Worm (Caenorhabditis elegans) whole organism, L4 larva: Measurements from ENCODE around the gene C29A12.1.

Source experiments
- F49E8.2 ChIP-seq: sonication (generic microtip); optimal IDR thresholded peaks from 2 replicates; lab custom pipeline; 2016; ENCODE audit warnings: missing compliant biosample characterization, mild to moderate bottlenecking, missing genetic modification characterization, borderline replicate concordance
- R02D3.7 ChIP-seq: fragments of 150-350 bp; sonication (generic microtip); optimal IDR thresholded peaks from 3 replicates; lab custom pipeline; 2014; ENCODE audit warnings: missing biosample characterization, missing genetic modification characterization
- T26A8.4 ChIP-seq: fragments of 200-800 bp; sonication (Bioruptor generic); IDR thresholded peaks from 2 replicates; pipeline ENCODE4 v1.3.6; 2022; ENCODE audit warnings: missing genetic modification characterization, missing compliant biosample characterization
- Y48G9A.11 ChIP-seq: fragments of 200-800 bp; sonication (Bioruptor generic); IDR thresholded peaks from 2 replicates; pipeline ENCODE4 v1.3.6; 2022; ENCODE audit warnings: missing genetic modification reagents, missing genetic modification characterization, missing compliant biosample characterization
- Y5F2A.4 ChIP-seq: fragments of 200-800 bp; sonication (Bioruptor generic); optimal IDR thresholded peaks from 2 replicates; lab custom pipeline; 2018; ENCODE audit warnings: mild to moderate bottlenecking, missing genetic modification characterization, missing compliant biosample characterization
- Y75B8A.6 ChIP-seq: fragments of 200-800 bp; sonication (Bioruptor generic); IDR thresholded peaks from 2 replicates; pipeline ENCODE4 v1.3.6; 2022; ENCODE audit warnings: missing genetic modification reagents, missing genetic modification characterization, missing compliant biosample characterization
- aha-1 ChIP-seq: fragments of 150-350 bp; peaks from one replicate; lab custom pipeline; 2014; ENCODE audit warnings: missing biosample characterization, missing genetic modification characterization
- ama-1 ChIP-seq: fragments of 150-350 bp; optimal IDR thresholded peaks from 2 replicates; lab custom pipeline; 2014; ENCODE audit warnings: inconsistent platforms, mixed read lengths
- ceh-62 ChIP-seq: sonication (generic microtip); optimal IDR thresholded peaks from 2 replicates; lab custom pipeline; 2017; ENCODE audit warnings: missing biosample characterization, missing genetic modification characterization
- ceh-82 ChIP-seq: sonication (generic microtip); optimal IDR thresholded peaks from 2 replicates; lab custom pipeline; 2017; ENCODE audit warnings: missing biosample characterization, missing genetic modification characterization
- ctbp-1 ChIP-seq: fragments of 200-800 bp; sonication (Bioruptor generic); IDR thresholded peaks from 2 replicates; pipeline ENCODE4 v1.3.6; 2022; ENCODE audit warnings: missing genetic modification reagents, missing genetic modification characterization, missing compliant biosample characterization
- daf-12 ChIP-seq: fragments of 150-350 bp; optimal IDR thresholded peaks from 2 replicates; lab custom pipeline; 2014; ENCODE audit warnings: missing biosample characterization, missing genetic modification reagents, missing genetic modification characterization
- daf-8 ChIP-seq: fragments of 200-800 bp; sonication (Bioruptor generic); IDR thresholded peaks from 2 replicates; pipeline ENCODE4 v1.3.6; 2022; ENCODE audit warnings: missing genetic modification characterization, missing compliant biosample characterization
- dmd-9 ChIP-seq: fragments of 200-800 bp; sonication (Bioruptor generic); IDR thresholded peaks from 2 replicates; pipeline ENCODE4 v1.3.6; 2022; ENCODE audit warnings: missing genetic modification reagents, missing genetic modification characterization, missing compliant biosample characterization
- egl-43 ChIP-seq: fragments of 200-800 bp; sonication (Bioruptor generic); IDR thresholded peaks from 2 replicates; pipeline ENCODE4 v1.3.6; 2022; ENCODE audit warnings: missing genetic modification reagents, missing genetic modification characterization, missing compliant biosample characterization
- fos-1 ChIP-seq: fragments of 150-350 bp; optimal IDR thresholded peaks from 2 replicates; lab custom pipeline; 2014; ENCODE audit warnings: missing biosample characterization, missing genetic modification characterization
- gei-8 ChIP-seq: fragments of 200-800 bp; sonication (Bioruptor generic); optimal IDR thresholded peaks from 2 replicates; lab custom pipeline; 2018; ENCODE audit warnings: mild to moderate bottlenecking, missing genetic modification characterization, missing compliant biosample characterization
- hif-1 ChIP-seq, 2 experiments: sonication (generic microtip); optimal IDR thresholded peaks; 2 replicates each; lab custom pipeline; 2016 to 2017; ENCODE audit warnings: missing compliant biosample characterization in 2 of 2, missing genetic modification characterization in 2 of 2, missing genetic modification reagents in 2 of 2, missing genotype in 2 of 2, mild to moderate bottlenecking in 1 of 2
- hlh-11 ChIP-seq: fragments of 200-800 bp; sonication (Bioruptor generic); optimal IDR thresholded peaks from 2 replicates; lab custom pipeline; 2018; ENCODE audit warnings: mild to moderate bottlenecking, missing genetic modification characterization, missing compliant biosample characterization
- hlh-30 ChIP-seq: sonication (generic microtip); optimal IDR thresholded peaks from 2 replicates; lab custom pipeline; 2017; ENCODE audit warnings: antibody characterized with exemption, mild to moderate bottlenecking, missing genetic modification characterization, missing compliant biosample characterization; ENCODE audit not compliant: insufficient read depth
- lim-7 ChIP-seq: fragments of 200-800 bp; sonication (Bioruptor generic); IDR thresholded peaks from 2 replicates; pipeline ENCODE4 v1.3.6; 2022; ENCODE audit warnings: missing genetic modification characterization, missing compliant biosample characterization
- lin-1 ChIP-seq: fragments of 200-800 bp; sonication (Bioruptor generic); IDR thresholded peaks from 2 replicates; pipeline ENCODE4 v1.3.6; 2022; ENCODE audit warnings: missing genetic modification reagents, missing genetic modification characterization, missing compliant biosample characterization
- lin-13 ChIP-seq: fragments of 150-350 bp; optimal IDR thresholded peaks from 2 replicates; lab custom pipeline; 2014; ENCODE audit warnings: missing biosample characterization, missing genetic modification reagents, missing genetic modification characterization
- lin-29 ChIP-seq: fragments of 200-800 bp; sonication (Bioruptor generic); IDR thresholded peaks from 2 replicates; pipeline ENCODE4 v1.3.6; 2022; ENCODE audit warnings: missing genetic modification reagents, missing genetic modification characterization, missing compliant biosample characterization
- lin-39 ChIP-seq: fragments of 150-350 bp; optimal IDR thresholded peaks from 2 replicates; lab custom pipeline; 2014; ENCODE audit warnings: missing biosample characterization, missing genetic modification reagents, missing genetic modification characterization
- lsy-2 ChIP-seq, 2 experiments: fragments of 150-350 bp in 1 of 2; sonication (generic microtip) in 1 of 2; optimal IDR thresholded peaks; 2 replicates each; lab custom pipeline; 2014 to 2017; ENCODE audit warnings: missing biosample characterization in 2 of 2, missing genetic modification characterization in 2 of 2
- madf-5 ChIP-seq, 2 experiments: fragments of 200-800 bp; sonication (Bioruptor generic); IDR thresholded peaks; 2 replicates each; pipeline ENCODE4 v1.3.6; 2022; ENCODE audit warnings: missing compliant biosample characterization in 2 of 2, missing genetic modification characterization in 2 of 2
- mdt-29 ChIP-seq: fragments of 200-800 bp; sonication (Bioruptor generic); IDR thresholded peaks from 2 replicates; pipeline ENCODE4 v1.3.6; 2022; ENCODE audit warnings: missing genetic modification reagents, missing genetic modification characterization, missing compliant biosample characterization
- mep-1 ChIP-seq: fragments of 150-350 bp; sonication (generic microtip); optimal IDR thresholded peaks from 3 replicates; lab custom pipeline; 2014; ENCODE audit warnings: missing biosample characterization, missing genetic modification characterization
- mes-2 ChIP-seq: sonication (generic microtip); optimal IDR thresholded peaks from 2 replicates; lab custom pipeline; 2016; ENCODE audit warnings: missing genotype, mild to moderate bottlenecking, missing genetic modification characterization, missing compliant biosample characterization; ENCODE audit not compliant: poor library complexity, severe bottlenecking
- mxl-2 ChIP-seq: fragments of 200-800 bp; sonication (Bioruptor generic); conservative IDR thresholded peaks from 2 replicates; pipeline ENCODE4 v1.3.6; 2022; ENCODE audit warnings: missing genetic modification reagents, missing genetic modification characterization, missing compliant biosample characterization
- mxl-3 ChIP-seq: fragments of 200-800 bp; sonication (Bioruptor generic); optimal IDR thresholded peaks from 2 replicates; lab custom pipeline; 2018; ENCODE audit warnings: mild to moderate bottlenecking, missing genetic modification characterization, missing compliant biosample characterization
- nhr-10 ChIP-seq: fragments of 150-350 bp; optimal IDR thresholded peaks from 2 replicates; lab custom pipeline; 2014; ENCODE audit warnings: missing biosample characterization, missing genetic modification characterization
- nhr-11 ChIP-seq: fragments of 150-350 bp; optimal IDR thresholded peaks from 2 replicates; lab custom pipeline; 2014; ENCODE audit warnings: missing biosample characterization, missing genetic modification characterization
- nhr-111 ChIP-seq: fragments of 200-800 bp; sonication (Bioruptor generic); optimal IDR thresholded peaks from 2 replicates; lab custom pipeline; 2018; ENCODE audit warnings: mild to moderate bottlenecking, missing genetic modification characterization, missing compliant biosample characterization
- nhr-237 ChIP-seq: sonication (generic microtip); optimal IDR thresholded peaks from 2 replicates; lab custom pipeline; 2017; ENCODE audit warnings: missing biosample characterization, missing genetic modification characterization
- nhr-25 ChIP-seq: sonication (generic microtip); optimal IDR thresholded peaks from 2 replicates; lab custom pipeline; 2017; ENCODE audit warnings: missing genetic modification characterization, mild to moderate bottlenecking, missing compliant biosample characterization, antibody characterized with exemption, moderate library complexity, borderline replicate concordance; ENCODE audit not compliant: insufficient read depth
- nhr-28 ChIP-seq: fragments of 150-350 bp; optimal IDR thresholded peaks from 2 replicates; lab custom pipeline; 2014; ENCODE audit warnings: missing biosample characterization, missing genetic modification characterization
- nhr-42 ChIP-seq: fragments of 200-800 bp; sonication (Bioruptor generic); IDR thresholded peaks from 2 replicates; pipeline ENCODE4 v1.3.6; 2022; ENCODE audit warnings: missing genetic modification characterization, missing compliant biosample characterization
- nhr-76 ChIP-seq: fragments of 150-350 bp; optimal IDR thresholded peaks from 2 replicates; lab custom pipeline; 2014; ENCODE audit warnings: missing biosample characterization, missing genetic modification characterization
- nhr-77 ChIP-seq: fragments of 150-350 bp; optimal IDR thresholded peaks from 2 replicates; lab custom pipeline; 2014; ENCODE audit warnings: missing biosample characterization, missing genetic modification characterization
- pha-4 ChIP-seq, 2 experiments: fragments of 150-350 bp in 1 of 2; fragments of 200-800 bp in 1 of 2; sonication (Bioruptor generic) in 1 of 2; IDR thresholded peaks in 1 of 2; optimal IDR thresholded peaks in 1 of 2; 2 replicates each; pipeline versions ENCODE4 v1.3.6 to Lab custom; 2014 to 2022; ENCODE audit warnings: missing genetic modification characterization in 2 of 2, missing genetic modification reagents in 2 of 2, missing biosample characterization in 1 of 2, missing compliant biosample characterization in 1 of 2
- php-3 ChIP-seq: fragments of 200-800 bp; sonication (Bioruptor generic); IDR thresholded peaks from 2 replicates; pipeline ENCODE4 v1.3.6; 2022; ENCODE audit warnings: missing genetic modification reagents, missing genetic modification characterization, missing compliant biosample characterization
- pqm-1 ChIP-seq: sonication (generic microtip); optimal IDR thresholded peaks from 2 replicates; lab custom pipeline; 2017; ENCODE audit warnings: missing biosample characterization, missing genetic modification characterization
- skn-1 ChIP-seq: fragments of 150-350 bp; optimal IDR thresholded peaks from 2 replicates; lab custom pipeline; 2014; ENCODE audit warnings: missing biosample characterization, missing genetic modification characterization
- snpc-4 ChIP-seq: fragments of 150-350 bp; optimal IDR thresholded peaks from 2 replicates; lab custom pipeline; 2014; ENCODE audit warnings: missing biosample characterization, missing genetic modification characterization
- spr-3 ChIP-seq: fragments of 200-800 bp; sonication (Bioruptor generic); optimal IDR thresholded peaks from 2 replicates; lab custom pipeline; 2018; ENCODE audit warnings: mild to moderate bottlenecking, missing genetic modification characterization, missing compliant biosample characterization
- unc-39 ChIP-seq: sonication (generic microtip); optimal IDR thresholded peaks from 2 replicates; lab custom pipeline; 2017; ENCODE audit warnings: missing biosample characterization, missing genetic modification characterization
- unc-62 ChIP-seq, 3 experiments: fragments of 150-350 bp in 1 of 3; sonication (generic microtip); optimal IDR thresholded peaks in 2 of 3; peaks in 1 of 3; 1 replicate in 1 of 3; 2 replicates in 2 of 3; lab custom pipeline; 2014 to 2017; ENCODE audit warnings: missing biosample characterization in 3 of 3, missing genetic modification characterization in 3 of 3, missing genetic modification reagents in 3 of 3, missing genotype in 1 of 3
- vab-7 ChIP-seq: fragments of 200-800 bp; sonication (Bioruptor generic); IDR thresholded peaks from 2 replicates; pipeline ENCODE4 v1.3.6; 2022; ENCODE audit warnings: missing genetic modification reagents, missing genetic modification characterization, missing compliant biosample characterization
- zip-11 ChIP-seq: fragments of 200-800 bp; sonication (Bioruptor generic); IDR thresholded peaks from 2 replicates; pipeline ENCODE4 v1.3.6; 2022; ENCODE audit warnings: missing genetic modification characterization, missing compliant biosample characterization
- ztf-7 ChIP-seq: fragments of 150-350 bp; optimal IDR thresholded peaks from 2 replicates; lab custom pipeline; 2014; ENCODE audit warnings: missing biosample characterization, missing genetic modification characterization

The C29A12.1 gene

ce11 chrV:10802060-10802459 lies 11.2 kb downstream of the C29A12.1 start (continued):
- TF ChIP-seq R02D3.7 (tag; lab: Kevin White, UChicago) (no peak), egl-43 (GFP tag; lab: Robert Waterston, UW) (no peak), lin-1 (GFP tag; lab: Robert Waterston, UW) (peak; percentile 90), ctbp-1 (GFP tag; lab: Robert Waterston, UW) (no peak), nhr-10 (tag; lab: Kevin White, UChicago) (no peak), ceh-62 (no peak), F49E8.2 (tag; lab: Kevin White, UChicago) (no peak), nhr-77 (peak; percentile 70), lim-7 (no peak), daf-12 (no peak), ama-1 (no peak), lin-13 (GFP tag; lab: Kevin White, UChicago) (no peak), unc-39 (no peak), Y5F2A.4 (no peak), mep-1 (tag; lab: Kevin White, UChicago) (peak; percentile 33), gei-8 (no peak), nhr-25 (tag; lab: Kevin White, UChicago) (no peak), madf-5 (GFP tag; IDR thresholded peaks at IDR 0.05; lab: Robert Waterston, UW) (no peak), zip-11 (GFP tag; lab: Robert Waterston, UW) (no peak), dmd-9 (GFP tag; lab: Robert Waterston, UW) (no peak), aha-1 (no peak), lin-29 (no peak), vab-7 (GFP tag; lab: Robert Waterston, UW) (no peak), fos-1 (no peak), lin-39 (no peak), lsy-2 (tag; optimal IDR thresholded peaks at IDR 0.05; lab: Kevin White, UChicago) (no peak), php-3 (peak; percentile 96), nhr-28 (tag; lab: Kevin White, UChicago) (peak; percentile 82), unc-62 (GFP tag; optimal IDR thresholded peaks at IDR 0.05 in 1 of 2; lab: Kevin White, UChicago) (no peak), unc-62 (tag; optimal IDR thresholded peaks at IDR 0.05; lab: Kevin White, UChicago) (no peak), hif-1 (tag; optimal IDR thresholded peaks at IDR 0.05; lab: Kevin White, UChicago) (no peak), nhr-237 (no peak), mxl-2 (GFP tag; lab: Robert Waterston, UW) (no peak), pqm-1 (tag; lab: Kevin White, UChicago) (peak; percentile 67), mxl-3 (GFP tag; lab: Kevin White, UChicago) (no peak), skn-1 (no peak), ceh-82 (tag; lab: Kevin White, UChicago) (no peak), nhr-111 (GFP tag; lab: Kevin White, UChicago) (no peak), nhr-76 (tag; lab: Kevin White, UChicago) (no peak), Y75B8A.6 (GFP tag; lab: Robert Waterston, UW) (no peak), snpc-4 (tag; lab: Kevin White, UChicago) (no peak), ztf-7 (tag; lab: Kevin White, UChicago) (no peak), mdt-29 (0 out of 2 replicates have a peak, but pooled peaks have one; percentile 31), pha-4 (GFP tag; IDR thresholded peaks at IDR 0.05; lab: Robert Waterston, UW) (no peak), pha-4 (tag; optimal IDR thresholded peaks at IDR 0.05; lab: Kevin White, UChicago) (no peak), mes-2 (tag; lab: Kevin White, UChicago) (no peak), nhr-11 (tag; lab: Kevin White, UChicago) (no peak), daf-8 (GFP tag; lab: Robert Waterston, UW) (no peak), spr-3 (GFP tag; lab: Kevin White, UChicago) (no peak), hlh-30 (tag; lab: Kevin White, UChicago) (peak; percentile 61), T26A8.4 (no peak), nhr-42 (GFP tag; lab: Robert Waterston, UW) (no peak), hlh-11 (tag; lab: Kevin White, UChicago) (peak; percentile 95), Y48G9A.11 (GFP tag; lab: Robert Waterston, UW) (no peak)
